Worm (Caenorhabditis elegans) whole organism, young adult: ENCODE data around the gene C04C3.7.

ENCODE experiments used
- B0261.1 ChIP-seq: sonication (generic microtip); optimal IDR thresholded peaks from 2 replicates; lab custom pipeline; 2016; ENCODE audit warnings: mild to moderate bottlenecking, missing genetic modification characterization, moderate library complexity, missing compliant biosample characterization
- F22D6.2 ChIP-seq: sonication (generic microtip); optimal IDR thresholded peaks from 2 replicates; lab custom pipeline; 2016; ENCODE audit warnings: mild to moderate bottlenecking, missing genetic modification characterization, missing compliant biosample characterization
- F23B12.7 ChIP-seq: sonication (generic microtip); optimal IDR thresholded peaks from 2 replicates; lab custom pipeline; 2017; ENCODE audit warnings: missing genetic modification characterization, mild to moderate bottlenecking, missing compliant biosample characterization, antibody characterized with exemption, moderate library complexity; ENCODE audit not compliant: insufficient read depth
- F57A8.1 ChIP-seq: fragments of 200-800 bp; sonication (Bioruptor generic); optimal IDR thresholded peaks from 2 replicates; lab custom pipeline; 2018; ENCODE audit warnings: mild to moderate bottlenecking, missing genetic modification characterization, moderate library complexity, missing compliant biosample characterization
- F57C9.4 ChIP-seq: sonication (generic microtip); optimal IDR thresholded peaks from 2 replicates; lab custom pipeline; 2017; ENCODE audit warnings: mild to moderate bottlenecking, missing genetic modification characterization, missing compliant biosample characterization
- Y67H2A.10 ChIP-seq: fragments of 200-800 bp; sonication (Bioruptor generic); conservative IDR thresholded peaks from 2 replicates; pipeline ENCODE4 v1.3.6; 2022; ENCODE audit warnings: missing genetic modification reagents, missing genetic modification characterization, missing compliant biosample characterization
- Y79H2A.3 ChIP-seq: fragments of 200-800 bp; sonication (Bioruptor generic); conservative IDR thresholded peaks from 2 replicates; pipeline ENCODE4 v1.3.6; 2022; ENCODE audit warnings: missing genetic modification reagents, missing genetic modification characterization, missing compliant biosample characterization
- aptf-2 ChIP-seq: fragments of 200-800 bp; sonication (Bioruptor generic); conservative IDR thresholded peaks from 2 replicates; pipeline ENCODE4 v1.3.6; 2022; ENCODE audit warnings: missing genetic modification reagents, missing genetic modification characterization, missing compliant biosample characterization
- attf-5 ChIP-seq: fragments of 200-800 bp; sonication (Bioruptor generic); optimal IDR thresholded peaks from 2 replicates; lab custom pipeline; 2018; ENCODE audit warnings: mild to moderate bottlenecking, missing genetic modification characterization, missing compliant biosample characterization
- bed-1 ChIP-seq: fragments of 200-800 bp; sonication (Bioruptor generic); IDR thresholded peaks from 2 replicates; pipeline ENCODE4 v1.3.6; 2022; ENCODE audit warnings: missing genetic modification reagents, missing genetic modification characterization, missing compliant biosample characterization
- dox-1 ChIP-seq: fragments of 200-800 bp; sonication (Bioruptor generic); IDR thresholded peaks from 2 replicates; pipeline ENCODE4 v1.3.6; 2022; ENCODE audit warnings: missing genetic modification reagents, missing genetic modification characterization, missing compliant biosample characterization
- dpl-1 ChIP-seq: fragments of 150-350 bp; optimal IDR thresholded peaks from 2 replicates; lab custom pipeline; 2014; ENCODE audit warnings: missing biosample characterization, missing genetic modification reagents, missing genetic modification characterization
- efl-1 ChIP-seq: fragments of 150-350 bp; optimal IDR thresholded peaks from 2 replicates; lab custom pipeline; 2014; ENCODE audit warnings: missing biosample characterization, missing genetic modification reagents, missing genetic modification characterization
- egl-18 ChIP-seq: fragments of 200-800 bp; sonication (Bioruptor generic); IDR thresholded peaks from 2 replicates; pipeline ENCODE4 v1.3.6; 2022; ENCODE audit warnings: missing genetic modification reagents, missing genetic modification characterization, missing compliant biosample characterization
- ets-4 ChIP-seq: fragments of 200-800 bp; sonication (Bioruptor generic); optimal IDR thresholded peaks from 2 replicates; lab custom pipeline; 2018; ENCODE audit warnings: mild to moderate bottlenecking, missing genetic modification characterization, missing compliant biosample characterization
- fkh-3 ChIP-seq: sonication (generic microtip); optimal IDR thresholded peaks from 2 replicates; lab custom pipeline; 2016; ENCODE audit warnings: mild to moderate bottlenecking, missing genetic modification characterization, missing compliant biosample characterization
- hlh-26 ChIP-seq: fragments of 200-800 bp; sonication (Bioruptor generic); conservative IDR thresholded peaks from 2 replicates; pipeline ENCODE4 v1.3.6; 2022; ENCODE audit warnings: missing genetic modification reagents, missing genetic modification characterization, missing compliant biosample characterization
- hsf-1 ChIP-seq: fragments of 200-800 bp; sonication (Bioruptor generic); IDR thresholded peaks from 2 replicates; pipeline ENCODE4 v1.3.6; 2022; ENCODE audit warnings: missing genetic modification reagents, missing genetic modification characterization, missing compliant biosample characterization
- let-607 ChIP-seq, 2 experiments: fragments of 200-800 bp in 1 of 2; sonication (Bioruptor generic) in 1 of 2; sonication (generic microtip) in 1 of 2; optimal IDR thresholded peaks; 2 replicates each; lab custom pipeline; 2016 to 2018; ENCODE audit warnings: mild to moderate bottlenecking in 2 of 2, missing compliant biosample characterization in 2 of 2, missing genetic modification characterization in 2 of 2, moderate library complexity in 2 of 2, missing genotype in 1 of 2
- madf-8 ChIP-seq: fragments of 200-800 bp; sonication (Bioruptor generic); conservative IDR thresholded peaks from 2 replicates; pipeline ENCODE4 v1.3.6; 2022; ENCODE audit warnings: missing genetic modification reagents, missing genetic modification characterization, missing compliant biosample characterization
- nhr-120 ChIP-seq: fragments of 200-800 bp; sonication (Bioruptor generic); IDR thresholded peaks from 2 replicates; pipeline ENCODE4 v1.3.6; 2022; ENCODE audit warnings: missing genetic modification characterization, missing compliant biosample characterization
- nhr-179 ChIP-seq: sonication (generic microtip); optimal IDR thresholded peaks from 2 replicates; lab custom pipeline; 2016; ENCODE audit warnings: mild to moderate bottlenecking, missing genetic modification characterization, missing compliant biosample characterization
- nhr-27 ChIP-seq: fragments of 200-800 bp; sonication (Bioruptor generic); optimal IDR thresholded peaks from 2 replicates; lab custom pipeline; 2018; ENCODE audit warnings: mild to moderate bottlenecking, missing genetic modification characterization, moderate library complexity, missing compliant biosample characterization
- pbrm-1 ChIP-seq: fragments of 200-800 bp; sonication (Bioruptor generic); IDR thresholded peaks from 2 replicates; pipeline ENCODE4 v1.3.6; 2022; ENCODE audit warnings: missing genetic modification reagents, missing genetic modification characterization, missing compliant biosample characterization
- rec-8 ChIP-seq, 2 experiments: sonication (generic microtip); optimal IDR thresholded peaks; 2 replicates each; lab custom pipeline; 2016; ENCODE audit warnings: mild to moderate bottlenecking in 2 of 2, missing genetic modification characterization in 2 of 2, missing genetic modification reagents in 2 of 2, missing genotype in 2 of 2, missing biosample characterization in 1 of 2, missing compliant biosample characterization in 1 of 2, moderate library complexity in 1 of 2
- rpc-1 ChIP-seq, 2 experiments: fragments of 150-350 bp in 1 of 2; sonication (generic microtip) in 1 of 2; optimal IDR thresholded peaks; 2 replicates each; lab custom pipeline; 2014 to 2018; ENCODE audit warnings: missing biosample characterization in 1 of 2, missing genetic modification characterization in 1 of 2, missing genetic modification reagents in 1 of 2, missing genotype in 1 of 2
- sea-2 ChIP-seq: fragments of 200-800 bp; sonication (Bioruptor generic); IDR thresholded peaks from 2 replicates; pipeline ENCODE4 v1.3.6; 2022; ENCODE audit warnings: missing genetic modification characterization, missing compliant biosample characterization
- snpc-1.1 ChIP-seq: sonication (generic microtip); optimal IDR thresholded peaks from 2 replicates; lab custom pipeline; 2017; ENCODE audit warnings: missing genetic modification characterization, mild to moderate bottlenecking, missing compliant biosample characterization, antibody characterized with exemption, moderate library complexity, missing genotype, missing genetic modification reagents; ENCODE audit not compliant: insufficient read depth
- sptf-2 ChIP-seq: fragments of 200-800 bp; sonication (Bioruptor generic); optimal IDR thresholded peaks from 2 replicates; lab custom pipeline; 2018; ENCODE audit warnings: mild to moderate bottlenecking, missing genetic modification characterization, missing compliant biosample characterization
- tlf-1 ChIP-seq: fragments of 200-800 bp; sonication (Bioruptor generic); optimal IDR thresholded peaks from 2 replicates; lab custom pipeline; 2018; ENCODE audit warnings: mild to moderate bottlenecking, missing genetic modification characterization, missing compliant biosample characterization
- zfh-2 ChIP-seq: fragments of 200-800 bp; sonication (Bioruptor generic); conservative IDR thresholded peaks from 2 replicates; pipeline ENCODE4 v1.3.6; 2022; ENCODE audit warnings: missing genetic modification reagents, missing genetic modification characterization, missing compliant biosample characterization
- ztf-26 ChIP-seq: sonication (generic microtip); optimal IDR thresholded peaks from 2 replicates; lab custom pipeline; 2017; ENCODE audit warnings: missing genetic modification characterization, missing compliant biosample characterization

C04C3.7 gene

ce11 chrIV:3447350-3447749 is 14.1 kb upstream of the C04C3.7 start:
- no peak for TF ChIP-seq bed-1 (GFP tag; lab: Robert Waterston, UW)
- no peak for TF ChIP-seq nhr-27 (tag; lab: Kevin White, UChicago)
- no peak for TF ChIP-seq F23B12.7 (tag; lab: Kevin White, UChicago)

- TF ChIP-seq pbrm-1 (GFP tag; lab: Robert Waterston, UW), result no peak
- no peak for TF ChIP-seq dpl-1 (GFP tag; lab: Kevin White, UChicago)
- TF ChIP-seq Y67H2A.10, result no peak
- no peak for TF ChIP-seq F22D6.2 (tag; lab: Kevin White, UChicago)
- TF ChIP-seq hlh-26 (GFP tag; lab: Robert Waterston, UW), result no peak
- TF ChIP-seq attf-5 (GFP tag; lab: Kevin White, UChicago), result no peak
- TF ChIP-seq F57C9.4 (tag; lab: Kevin White, UChicago), result no peak
- no peak for TF ChIP-seq aptf-2 (GFP tag; lab: Robert Waterston, UW)
- TF ChIP-seq sea-2 (GFP tag; lab: Robert Waterston, UW), result no peak
- no peak for TF ChIP-seq F57A8.1
Measured at ce11 chrIV:3444614-3445013, 11.3 kb upstream of the C04C3.7 start, which contains the start of gene F58E2.5. Gene F58E2.5, plus strand, starts transcription at chrIV:3444914.

ce11 chrIV:3444101-3444500 is 10.8 kb upstream of the C04C3.7 start, which contains the start of gene F09D12.2:
Gene F09D12.2, minus strand, starts transcription at chrIV:3444201.
- no peak for TF ChIP-seq nhr-120 (GFP tag; lab: Robert Waterston, UW)
- TF ChIP-seq hsf-1 (GFP tag; lab: Robert Waterston, UW), result no peak
- no peak for TF ChIP-seq F57C9.4 (tag; lab: Kevin White, UChicago)
- TF ChIP-seq zfh-2 (GFP tag; lab: Robert Waterston, UW), result no peak
- no peak for TF ChIP-seq snpc-1.1 (tag; lab: Kevin White, UChicago)
- TF ChIP-seq rec-8 (tag; optimal IDR thresholded peaks at IDR 0.05; lab: Kevin White, UChicago), result no peak
- no peak for TF ChIP-seq tlf-1 (GFP tag; lab: Kevin White, UChicago)
- TF ChIP-seq ztf-26, result no peak
- no peak for TF ChIP-seq dox-1 (GFP tag; lab: Robert Waterston, UW)
- TF ChIP-seq egl-18 (GFP tag; lab: Robert Waterston, UW), result no peak
- no peak for TF ChIP-seq rpc-1 (optimal IDR thresholded peaks at IDR 0.05; lab: Kevin White, UChicago)
- no peak for TF ChIP-seq rpc-1 (tag; optimal IDR thresholded peaks at IDR 0.05; lab: Kevin White, UChicago)
- no peak for TF ChIP-seq madf-8 (GFP tag; lab: Robert Waterston, UW)
- TF ChIP-seq nhr-179, result no peak
- no peak for TF ChIP-seq fkh-3 (tag; lab: Kevin White, UChicago)
- TF ChIP-seq B0261.1 (tag; lab: Kevin White, UChicago), result no peak
- no peak for TF ChIP-seq Y79H2A.3
- TF ChIP-seq efl-1 (GFP tag; lab: Kevin White, UChicago), result no peak
- TF ChIP-seq sptf-2 (GFP tag; lab: Kevin White, UChicago), result no peak
- no peak for TF ChIP-seq let-607 (tag; optimal IDR thresholded peaks at IDR 0.05; lab: Kevin White, UChicago)

- TF ChIP-seq snpc-1.1 (tag; lab: Kevin White, UChicago) (no peak), ets-4 (GFP tag; lab: Kevin White, UChicago) (no peak)
Measured at ce11 chrIV:3442513-3442912, 9.2 kb upstream of the C04C3.7 start.
